Worm (Caenorhabditis elegans) whole organism, late embryonic: ENCODE measurements around the gene C46C11.4.

Experiments
- C08G9.2 ChIP-seq: sonication (generic microtip); optimal IDR thresholded peaks from 2 replicates; lab custom pipeline; 2016; ENCODE audit warnings: mild to moderate bottlenecking, missing genetic modification characterization, moderate library complexity, missing compliant biosample characterization
- C38D4.7 ChIP-seq: fragments of 200-800 bp; sonication (Bioruptor generic); optimal IDR thresholded peaks from 2 replicates; lab custom pipeline; 2018; ENCODE audit warnings: mild to moderate bottlenecking, missing genetic modification characterization, moderate library complexity, missing compliant biosample characterization
- F13H6.1 ChIP-seq: sonication (generic microtip); optimal IDR thresholded peaks from 2 replicates; lab custom pipeline; 2016; ENCODE audit warnings: missing genetic modification characterization, missing compliant biosample characterization
- K09A11.1 ChIP-seq: sonication (generic microtip); optimal IDR thresholded peaks from 2 replicates; lab custom pipeline; 2017; ENCODE audit warnings: antibody characterized with exemption, mild to moderate bottlenecking, missing genetic modification characterization, missing compliant biosample characterization; ENCODE audit not compliant: insufficient read depth
- ama-1 ChIP-seq: fragments of 150-350 bp; optimal IDR thresholded peaks from 2 replicates; lab custom pipeline; 2014
- ceh-19 ChIP-seq: fragments of 200-800 bp; sonication (Bioruptor generic); optimal IDR thresholded peaks from 2 replicates; lab custom pipeline; 2018; ENCODE audit warnings: mild to moderate bottlenecking, missing genetic modification characterization, missing compliant biosample characterization
- ceh-2 ChIP-seq: sonication (generic microtip); optimal IDR thresholded peaks from 2 replicates; lab custom pipeline; 2016; ENCODE audit warnings: missing genotype, missing genetic modification characterization, missing compliant biosample characterization
- ceh-24 ChIP-seq: sonication (generic microtip); optimal IDR thresholded peaks from 2 replicates; lab custom pipeline; 2016; ENCODE audit warnings: mild to moderate bottlenecking, missing genetic modification characterization, missing compliant biosample characterization
- ceh-30 ChIP-seq: fragments of 150-350 bp; optimal IDR thresholded peaks from 2 replicates; lab custom pipeline; 2014; ENCODE audit warnings: missing biosample characterization, missing genetic modification characterization
- ceh-31 ChIP-seq: sonication (generic microtip); optimal IDR thresholded peaks from 2 replicates; lab custom pipeline; 2016; ENCODE audit warnings: missing genetic modification characterization, missing compliant biosample characterization
- ceh-45 ChIP-seq: fragments of 200-800 bp; sonication (Bioruptor generic); IDR thresholded peaks from 2 replicates; pipeline ENCODE4 v1.3.6; 2022; ENCODE audit warnings: missing genetic modification reagents, missing genetic modification characterization, missing compliant biosample characterization
- che-1 ChIP-seq: sonication (generic microtip); optimal IDR thresholded peaks from 2 replicates; lab custom pipeline; 2016; ENCODE audit warnings: mild to moderate bottlenecking, missing genetic modification characterization, missing compliant biosample characterization
- dve-1 ChIP-seq: sonication (generic microtip); optimal IDR thresholded peaks from 2 replicates; lab custom pipeline; 2017; ENCODE audit warnings: antibody characterized with exemption, mild to moderate bottlenecking, missing genetic modification characterization, missing compliant biosample characterization
- elt-2 ChIP-seq: sonication (generic microtip); optimal IDR thresholded peaks from 2 replicates; lab custom pipeline; 2016; ENCODE audit warnings: missing genetic modification reagents, missing genetic modification characterization, missing compliant biosample characterization
- elt-4 ChIP-seq: sonication (generic microtip); optimal IDR thresholded peaks from 2 replicates; lab custom pipeline; 2016; ENCODE audit warnings: missing genetic modification characterization, missing compliant biosample characterization
- eyg-1 ChIP-seq: sonication (generic microtip); optimal IDR thresholded peaks from 2 replicates; lab custom pipeline; 2016; ENCODE audit warnings: missing genotype, missing genetic modification characterization, missing compliant biosample characterization
- fax-1 ChIP-seq: sonication (generic microtip); optimal IDR thresholded peaks from 2 replicates; lab custom pipeline; 2016; ENCODE audit warnings: missing genotype, missing genetic modification characterization, missing compliant biosample characterization
- fkh-10 ChIP-seq: fragments of 150-350 bp; optimal IDR thresholded peaks from 2 replicates; lab custom pipeline; 2014; ENCODE audit warnings: missing biosample characterization, missing genetic modification reagents, missing genetic modification characterization
- fkh-6 ChIP-seq: sonication (generic microtip); optimal IDR thresholded peaks from 2 replicates; lab custom pipeline; 2016; ENCODE audit warnings: missing genetic modification characterization, missing compliant biosample characterization
- gmeb-2 ChIP-seq: sonication (generic microtip); optimal IDR thresholded peaks from 2 replicates; lab custom pipeline; 2016; ENCODE audit warnings: missing genetic modification characterization, inconsistent platforms, missing compliant biosample characterization
- hlh-13 ChIP-seq: fragments of 200-800 bp; sonication (Bioruptor generic); optimal IDR thresholded peaks from 2 replicates; lab custom pipeline; 2018; ENCODE audit warnings: mild to moderate bottlenecking, missing genetic modification characterization, missing compliant biosample characterization
- hlh-30 ChIP-seq: sonication (generic microtip); optimal IDR thresholded peaks from 2 replicates; lab custom pipeline; 2017; ENCODE audit warnings: antibody characterized with exemption, missing genetic modification characterization, missing compliant biosample characterization; ENCODE audit not compliant: insufficient read depth
- hlh-6 ChIP-seq: sonication (generic microtip); optimal IDR thresholded peaks from 2 replicates; lab custom pipeline; 2016; ENCODE audit warnings: missing genotype, missing genetic modification characterization, missing compliant biosample characterization
- hlh-8 ChIP-seq: sonication (generic microtip); optimal IDR thresholded peaks from 2 replicates; lab custom pipeline; 2016; ENCODE audit warnings: missing genotype, missing genetic modification characterization, missing compliant biosample characterization
- lin-11 ChIP-seq: fragments of 200-800 bp; sonication (Bioruptor generic); optimal IDR thresholded peaks from 2 replicates; lab custom pipeline; 2018; ENCODE audit warnings: mild to moderate bottlenecking, missing genetic modification characterization, missing compliant biosample characterization
- madf-2 ChIP-seq: sonication (generic microtip); optimal IDR thresholded peaks from 2 replicates; lab custom pipeline; 2017; ENCODE audit warnings: missing genetic modification characterization, missing compliant biosample characterization
- mec-3 ChIP-seq: sonication (generic microtip); optimal IDR thresholded peaks from 2 replicates; lab custom pipeline; 2016; ENCODE audit warnings: borderline replicate concordance, missing genetic modification characterization, missing compliant biosample characterization
- nhr-11 ChIP-seq: fragments of 150-350 bp; optimal IDR thresholded peaks from 2 replicates; lab custom pipeline; 2014; ENCODE audit warnings: missing biosample characterization, missing genetic modification characterization
- npax-4 ChIP-seq: sonication (generic microtip); optimal IDR thresholded peaks from 2 replicates; lab custom pipeline; 2016; ENCODE audit warnings: missing genetic modification characterization, missing compliant biosample characterization
- odd-2 ChIP-seq: sonication (generic microtip); optimal IDR thresholded peaks from 2 replicates; lab custom pipeline; 2017; ENCODE audit warnings: antibody characterized with exemption, mild to moderate bottlenecking, missing genetic modification characterization, missing compliant biosample characterization
- pag-3 ChIP-seq: sonication (generic microtip); optimal IDR thresholded peaks from 2 replicates; lab custom pipeline; 2016; ENCODE audit warnings: missing compliant biosample characterization, missing genetic modification characterization, borderline replicate concordance
- pax-1 ChIP-seq: fragments of 150-350 bp; optimal IDR thresholded peaks from 2 replicates; lab custom pipeline; 2014; ENCODE audit warnings: missing biosample characterization, missing genetic modification characterization
- pha-2 ChIP-seq: sonication (generic microtip); optimal IDR thresholded peaks from 2 replicates; lab custom pipeline; 2017; ENCODE audit warnings: mild to moderate bottlenecking, missing genetic modification characterization, missing compliant biosample characterization
- pha-4 ChIP-seq: fragments of 150-350 bp; optimal IDR thresholded peaks from 2 replicates; lab custom pipeline; 2018; ENCODE audit warnings: missing biosample characterization, missing genetic modification reagents, missing genetic modification characterization
- ref-2 ChIP-seq: sonication (generic microtip); optimal IDR thresholded peaks from 2 replicates; lab custom pipeline; 2016; ENCODE audit warnings: missing genetic modification characterization, missing compliant biosample characterization
- rnt-1 ChIP-seq: sonication (generic microtip); optimal IDR thresholded peaks from 2 replicates; lab custom pipeline; 2016; ENCODE audit warnings: missing genetic modification characterization, missing compliant biosample characterization
- sdc-2 ChIP-seq: sonication (generic microtip); optimal IDR thresholded peaks from 2 replicates; lab custom pipeline; 2016; ENCODE audit warnings: missing genotype, missing genetic modification characterization, missing compliant biosample characterization
- sox-2 ChIP-seq: fragments of 200-800 bp; sonication (Bioruptor generic); IDR thresholded peaks from 2 replicates; pipeline ENCODE4 v1.3.6; 2022; ENCODE audit warnings: missing genetic modification reagents, missing genetic modification characterization, missing compliant biosample characterization
- sox-4 ChIP-seq: sonication (generic microtip); optimal IDR thresholded peaks from 2 replicates; lab custom pipeline; 2017; ENCODE audit warnings: mild to moderate bottlenecking, missing genetic modification characterization, inconsistent platforms, missing compliant biosample characterization
- syd-9 ChIP-seq: sonication (generic microtip); optimal IDR thresholded peaks from 2 replicates; lab custom pipeline; 2016; ENCODE audit warnings: mild to moderate bottlenecking, missing genetic modification characterization, moderate library complexity, missing compliant biosample characterization
- tbx-2 ChIP-seq: sonication (generic microtip); optimal IDR thresholded peaks from 2 replicates; lab custom pipeline; 2016; ENCODE audit warnings: missing genetic modification characterization, missing compliant biosample characterization
- tbx-7 ChIP-seq: sonication (generic microtip); optimal IDR thresholded peaks from 2 replicates; lab custom pipeline; 2016; ENCODE audit warnings: missing genotype, missing genetic modification characterization, missing compliant biosample characterization
- unc-42 ChIP-seq: sonication (generic microtip); optimal IDR thresholded peaks from 2 replicates; lab custom pipeline; 2016; ENCODE audit warnings: missing genotype, missing genetic modification characterization, missing compliant biosample characterization
- unc-86 ChIP-seq: sonication (generic microtip); optimal IDR thresholded peaks from 2 replicates; lab custom pipeline; 2016; ENCODE audit warnings: missing genetic modification characterization, missing compliant biosample characterization
- zip-5 ChIP-seq: sonication (generic microtip); optimal IDR thresholded peaks from 2 replicates; lab custom pipeline; 2016; ENCODE audit warnings: missing genetic modification characterization, missing compliant biosample characterization

C46C11.4 gene

DNA sequence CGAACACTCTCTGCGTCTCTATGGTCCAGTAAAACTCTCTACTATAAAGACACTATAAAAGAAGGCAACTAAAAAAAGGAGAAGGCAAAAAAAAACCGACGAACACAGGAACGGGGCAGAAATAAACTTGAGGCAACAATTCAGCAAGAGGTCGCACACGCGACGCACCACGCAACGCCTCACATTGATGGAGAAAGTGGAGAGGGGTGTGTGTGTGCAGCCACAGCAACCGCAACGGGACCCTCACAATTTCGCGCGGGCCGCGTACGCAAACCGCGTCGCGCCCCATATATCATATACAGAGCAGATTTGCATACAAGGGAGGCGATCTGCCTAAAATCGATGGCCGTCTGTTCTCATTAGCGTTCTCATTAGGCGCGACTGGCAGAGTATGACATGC is 30.2 kb downstream of the C46C11.4 start (continued):
- peak; percentile 3 for TF ChIP-seq hlh-30 (tag; lab: Kevin White, UChicago)
- no peak for TF ChIP-seq elt-2
- no peak for TF ChIP-seq ceh-24 (tag; lab: Kevin White, UChicago)
- TF ChIP-seq ceh-19 (GFP tag; lab: Kevin White, UChicago), result peak; percentile 47
- no peak for TF ChIP-seq tbx-7 (tag; lab: Kevin White, UChicago)
- peak; percentile 60 for TF ChIP-seq rnt-1 (tag; lab: Kevin White, UChicago)
- peak; percentile 83 for TF ChIP-seq ceh-31 (tag; lab: Kevin White, UChicago)
- TF ChIP-seq sdc-2 (tag; lab: Kevin White, UChicago), result peak; percentile 61
- no peak for TF ChIP-seq ceh-2 (tag; lab: Kevin White, UChicago)
- TF ChIP-seq sox-4 (tag; lab: Kevin White, UChicago), result peak; percentile 2
- no peak for TF ChIP-seq fkh-10
- TF ChIP-seq hlh-8 (tag; lab: Kevin White, UChicago), result no peak
- TF ChIP-seq tbx-2 (tag; lab: Kevin White, UChicago), result peak; percentile 89
- peak; percentile 70 for TF ChIP-seq hlh-6 (tag; lab: Kevin White, UChicago)
- TF ChIP-seq unc-86 (tag; lab: Kevin White, UChicago), result no peak
- no peak for TF ChIP-seq odd-2 (tag; lab: Kevin White, UChicago)

DNA sequence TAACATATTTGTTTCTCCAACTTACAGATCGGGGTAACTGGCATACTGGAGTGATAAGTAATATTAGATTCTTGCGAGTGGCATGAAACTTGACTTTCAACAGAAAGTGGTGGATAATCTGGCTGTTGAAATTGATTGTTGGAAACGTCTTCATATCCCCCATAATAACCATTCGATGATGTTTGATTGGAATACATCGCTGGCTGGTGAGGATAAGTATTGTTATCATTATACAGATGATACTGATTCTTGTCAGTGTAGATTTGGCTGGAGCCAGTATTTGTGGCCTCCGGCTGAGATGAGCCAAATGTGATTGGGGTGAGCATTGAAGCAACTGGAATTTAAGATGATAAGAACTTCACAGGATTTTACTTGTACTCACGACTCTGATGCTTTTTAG is 32.0 kb downstream of the C46C11.4 start:
- TF ChIP-seq ref-2 (tag; lab: Kevin White, UChicago) (no peak), npax-4 (tag; lab: Kevin White, UChicago) (no peak), gmeb-2 (tag; lab: Kevin White, UChicago) (no peak), fkh-10 (no peak), unc-42 (tag; lab: Kevin White, UChicago) (no peak), madf-2 (tag; lab: Kevin White, UChicago) (no peak), ceh-45 (GFP tag; lab: Robert Waterston, UW) (no peak), che-1 (tag; lab: Kevin White, UChicago) (no peak), sox-4 (tag; lab: Kevin White, UChicago) (no peak), pha-4 (tag; lab: Kevin White, UChicago) (no peak), pag-3 (tag; lab: Kevin White, UChicago) (no peak), lin-11 (no peak), ama-1 (lab: Kevin White, UChicago) (no peak), ceh-24 (tag; lab: Kevin White, UChicago) (no peak), rnt-1 (tag; lab: Kevin White, UChicago) (no peak), unc-86 (tag; lab: Kevin White, UChicago) (no peak), pax-1 (no peak), zip-5 (tag; lab: Kevin White, UChicago) (no peak), elt-2 (no peak)

DNA sequence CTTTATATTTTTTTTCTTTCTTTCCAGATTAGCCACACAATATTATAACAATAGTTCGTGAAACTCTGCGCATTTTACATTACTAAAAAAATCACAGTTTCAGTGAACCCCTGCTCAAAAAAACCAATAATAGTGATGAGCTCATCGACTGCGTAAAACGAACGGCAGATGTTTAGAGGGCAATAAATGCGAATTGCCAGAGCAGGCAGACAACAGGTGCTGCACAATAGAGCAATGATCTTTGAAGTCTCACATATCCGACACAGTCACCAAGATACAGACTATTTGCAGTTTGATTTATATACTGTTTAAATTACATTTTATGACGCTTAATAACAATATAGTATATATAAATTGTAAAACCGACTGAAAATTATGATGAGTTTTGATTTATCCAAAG is 37.4 kb downstream of the C46C11.4 start:
- TF ChIP-seq dve-1 (tag; lab: Kevin White, UChicago) (no peak), che-1 (tag; lab: Kevin White, UChicago) (no peak), nhr-11 (no peak), zip-5 (tag; lab: Kevin White, UChicago) (no peak), ceh-30 (tag; lab: Kevin White, UChicago) (no peak), fkh-6 (tag; lab: Kevin White, UChicago) (no peak), unc-86 (tag; lab: Kevin White, UChicago) (no peak), gmeb-2 (tag; lab: Kevin White, UChicago) (no peak), C38D4.7 (no peak), ceh-19 (GFP tag; lab: Kevin White, UChicago) (no peak), sox-4 (tag; lab: Kevin White, UChicago) (no peak), elt-4 (tag; lab: Kevin White, UChicago) (no peak)
- TF ChIP-seq, all 69 proteins: peak for 0

DNA sequence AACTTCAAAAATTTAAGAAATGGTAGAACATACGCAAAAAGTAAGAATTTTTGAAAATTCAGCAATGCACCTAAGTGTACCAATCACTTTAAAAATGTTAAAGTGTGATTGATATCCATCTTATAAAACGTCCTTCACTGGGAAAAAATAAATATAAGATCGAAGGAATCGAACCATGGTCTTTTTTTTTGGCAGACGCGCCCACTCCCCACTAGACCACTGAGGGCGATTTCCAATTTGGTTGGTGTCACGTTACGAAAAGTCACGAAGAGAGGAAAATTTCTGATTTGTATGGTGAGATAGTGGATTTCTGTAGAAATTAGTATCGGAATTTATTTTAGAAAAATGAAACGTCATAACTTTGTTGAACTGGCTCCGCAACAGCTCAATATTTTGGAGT is 39.7 kb downstream of the C46C11.4 start:
- TF ChIP-seq C08G9.2 (tag; lab: Kevin White, UChicago) (no peak), hlh-6 (tag; lab: Kevin White, UChicago) (no peak), mec-3 (no peak), F13H6.1 (tag; lab: Kevin White, UChicago) (no peak), syd-9 (tag; lab: Kevin White, UChicago) (no peak), fkh-10 (no peak), sox-2 (GFP tag; lab: Robert Waterston, UW) (no peak), hlh-13 (GFP tag; lab: Kevin White, UChicago) (no peak), tbx-7 (tag; lab: Kevin White, UChicago) (no peak), sox-4 (tag; lab: Kevin White, UChicago) (no peak), eyg-1 (tag; lab: Kevin White, UChicago) (no peak), hlh-8 (tag; lab: Kevin White, UChicago) (no peak), che-1 (tag; lab: Kevin White, UChicago) (no peak), lin-11 (no peak), pag-3 (tag; lab: Kevin White, UChicago) (no peak), pha-2 (tag; lab: Kevin White, UChicago) (no peak), fax-1 (no peak), K09A11.1 (tag; lab: Kevin White, UChicago) (no peak)
- TF ChIP-seq, all 69 proteins: peak for 0
